Worm (Caenorhabditis elegans) whole organism, L4 larva: ENCODE measurements around the gene sptl-2.

Experiments used
- D1046.2 ChIP-seq: fragments of 200-800 bp; sonication (Bioruptor generic); IDR thresholded peaks from 2 replicates; pipeline ENCODE4 v1.3.6; 2022; ENCODE audit warnings: missing genetic modification characterization, missing compliant biosample characterization
- F10B5.3 ChIP-seq: sonication (generic microtip); optimal IDR thresholded peaks from 2 replicates; lab custom pipeline; 2016; ENCODE audit warnings: mild to moderate bottlenecking, missing genetic modification characterization, missing compliant biosample characterization
- F37D6.2 ChIP-seq: sonication (generic microtip); optimal IDR thresholded peaks from 2 replicates; lab custom pipeline; 2016; ENCODE audit warnings: mild to moderate bottlenecking, missing genetic modification characterization, missing compliant biosample characterization
- R02D3.7 ChIP-seq: fragments of 150-350 bp; sonication (generic microtip); optimal IDR thresholded peaks from 3 replicates; lab custom pipeline; 2014; ENCODE audit warnings: missing biosample characterization, missing genetic modification characterization
- T26A8.4 ChIP-seq: fragments of 200-800 bp; sonication (Bioruptor generic); IDR thresholded peaks from 2 replicates; pipeline ENCODE4 v1.3.6; 2022; ENCODE audit warnings: missing genetic modification characterization, missing compliant biosample characterization
- Y5F2A.4 ChIP-seq: fragments of 200-800 bp; sonication (Bioruptor generic); optimal IDR thresholded peaks from 2 replicates; lab custom pipeline; 2018; ENCODE audit warnings: mild to moderate bottlenecking, missing genetic modification characterization, missing compliant biosample characterization
- aha-1 ChIP-seq: fragments of 150-350 bp; peaks from one replicate; lab custom pipeline; 2014; ENCODE audit warnings: missing biosample characterization, missing genetic modification characterization
- ceh-20 ChIP-seq: fragments of 200-800 bp; sonication (Bioruptor generic); IDR thresholded peaks from 2 replicates; pipeline ENCODE4 v1.3.6; 2022; ENCODE audit warnings: missing genetic modification reagents, missing genetic modification characterization, missing compliant biosample characterization
- cey-2 ChIP-seq: sonication (generic microtip); optimal IDR thresholded peaks from 3 replicates; lab custom pipeline; 2017; ENCODE audit warnings: missing genetic modification characterization, mild to moderate bottlenecking, missing compliant biosample characterization, antibody characterized with exemption, borderline replicate concordance; ENCODE audit not compliant: insufficient read depth
- daf-12 ChIP-seq: fragments of 150-350 bp; optimal IDR thresholded peaks from 2 replicates; lab custom pipeline; 2014; ENCODE audit warnings: missing biosample characterization, missing genetic modification reagents, missing genetic modification characterization
- daf-16 ChIP-seq, 3 experiments: sonication (generic microtip); optimal IDR thresholded peaks; 2 replicates each; lab custom pipeline; 2016 to 2017; ENCODE audit warnings: missing genetic modification characterization in 3 of 3, missing genetic modification reagents in 3 of 3, mild to moderate bottlenecking in 2 of 3, missing compliant biosample characterization in 2 of 3, missing biosample characterization in 1 of 3, moderate library complexity in 1 of 3
- dmd-6 ChIP-seq: fragments of 200-800 bp; sonication (Bioruptor generic); IDR thresholded peaks from 2 replicates; pipeline ENCODE4 v1.3.6; 2022; ENCODE audit warnings: missing genetic modification reagents, missing genetic modification characterization, missing compliant biosample characterization
- dmd-8 ChIP-seq: fragments of 200-800 bp; sonication (Bioruptor generic); IDR thresholded peaks from 2 replicates; pipeline ENCODE4 v1.3.6; 2022; ENCODE audit warnings: missing genetic modification characterization, missing compliant biosample characterization
- duxl-1 ChIP-seq: sonication (generic microtip); optimal IDR thresholded peaks from 2 replicates; lab custom pipeline; 2016; ENCODE audit warnings: mild to moderate bottlenecking, missing genetic modification characterization, moderate library complexity, missing compliant biosample characterization; ENCODE audit not compliant: poor library complexity
- dve-1 ChIP-seq: sonication (generic microtip); optimal IDR thresholded peaks from 2 replicates; lab custom pipeline; 2017; ENCODE audit warnings: antibody characterized with exemption, mild to moderate bottlenecking, missing genetic modification characterization, missing compliant biosample characterization; ENCODE audit not compliant: insufficient read depth
- egl-27 ChIP-seq: sonication (generic microtip); optimal IDR thresholded peaks from 3 replicates; lab custom pipeline; 2017; ENCODE audit warnings: missing biosample characterization, missing genetic modification reagents, missing genetic modification characterization
- fos-1 ChIP-seq: fragments of 150-350 bp; optimal IDR thresholded peaks from 2 replicates; lab custom pipeline; 2014; ENCODE audit warnings: missing biosample characterization, missing genetic modification characterization
- hif-1 ChIP-seq, 2 experiments: sonication (generic microtip); optimal IDR thresholded peaks; 2 replicates each; lab custom pipeline; 2016 to 2017; ENCODE audit warnings: missing compliant biosample characterization in 2 of 2, missing genetic modification characterization in 2 of 2, missing genetic modification reagents in 2 of 2, missing genotype in 2 of 2, mild to moderate bottlenecking in 1 of 2
- hlh-30 ChIP-seq: sonication (generic microtip); optimal IDR thresholded peaks from 2 replicates; lab custom pipeline; 2017; ENCODE audit warnings: antibody characterized with exemption, mild to moderate bottlenecking, missing genetic modification characterization, missing compliant biosample characterization; ENCODE audit not compliant: insufficient read depth
- lin-13 ChIP-seq: fragments of 150-350 bp; optimal IDR thresholded peaks from 2 replicates; lab custom pipeline; 2014; ENCODE audit warnings: missing biosample characterization, missing genetic modification reagents, missing genetic modification characterization
- lin-39 ChIP-seq: fragments of 150-350 bp; optimal IDR thresholded peaks from 2 replicates; lab custom pipeline; 2014; ENCODE audit warnings: missing biosample characterization, missing genetic modification reagents, missing genetic modification characterization
- lsy-2 ChIP-seq, 2 experiments: fragments of 150-350 bp in 1 of 2; sonication (generic microtip) in 1 of 2; optimal IDR thresholded peaks; 2 replicates each; lab custom pipeline; 2014 to 2017; ENCODE audit warnings: missing biosample characterization in 2 of 2, missing genetic modification characterization in 2 of 2
- madf-9 ChIP-seq: fragments of 200-800 bp; sonication (Bioruptor generic); conservative IDR thresholded peaks from 2 replicates; pipeline ENCODE4 v1.3.6; 2022; ENCODE audit warnings: missing genetic modification reagents, missing genetic modification characterization, missing compliant biosample characterization
- mep-1 ChIP-seq: fragments of 150-350 bp; sonication (generic microtip); optimal IDR thresholded peaks from 3 replicates; lab custom pipeline; 2014; ENCODE audit warnings: missing biosample characterization, missing genetic modification characterization
- mxl-2 ChIP-seq: fragments of 200-800 bp; sonication (Bioruptor generic); conservative IDR thresholded peaks from 2 replicates; pipeline ENCODE4 v1.3.6; 2022; ENCODE audit warnings: missing genetic modification reagents, missing genetic modification characterization, missing compliant biosample characterization
- mxl-3 ChIP-seq: fragments of 200-800 bp; sonication (Bioruptor generic); optimal IDR thresholded peaks from 2 replicates; lab custom pipeline; 2018; ENCODE audit warnings: mild to moderate bottlenecking, missing genetic modification characterization, missing compliant biosample characterization
- nhr-10 ChIP-seq: fragments of 150-350 bp; optimal IDR thresholded peaks from 2 replicates; lab custom pipeline; 2014; ENCODE audit warnings: missing biosample characterization, missing genetic modification characterization
- nhr-11 ChIP-seq: fragments of 150-350 bp; optimal IDR thresholded peaks from 2 replicates; lab custom pipeline; 2014; ENCODE audit warnings: missing biosample characterization, missing genetic modification characterization
- nhr-25 ChIP-seq: sonication (generic microtip); optimal IDR thresholded peaks from 2 replicates; lab custom pipeline; 2017; ENCODE audit warnings: missing genetic modification characterization, mild to moderate bottlenecking, missing compliant biosample characterization, antibody characterized with exemption, moderate library complexity, borderline replicate concordance; ENCODE audit not compliant: insufficient read depth
- nhr-28 ChIP-seq: fragments of 150-350 bp; optimal IDR thresholded peaks from 2 replicates; lab custom pipeline; 2014; ENCODE audit warnings: missing biosample characterization, missing genetic modification characterization
- nhr-41 ChIP-seq: fragments of 200-800 bp; sonication (Bioruptor generic); IDR thresholded peaks from 2 replicates; pipeline ENCODE4 v1.3.6; 2022; ENCODE audit warnings: missing genetic modification reagents, missing genetic modification characterization, missing compliant biosample characterization
- nhr-6 ChIP-seq: fragments of 150-350 bp; optimal IDR thresholded peaks from 2 replicates; lab custom pipeline; 2014; ENCODE audit warnings: missing biosample characterization, missing genetic modification characterization
- php-3 ChIP-seq: fragments of 200-800 bp; sonication (Bioruptor generic); IDR thresholded peaks from 2 replicates; pipeline ENCODE4 v1.3.6; 2022; ENCODE audit warnings: missing genetic modification reagents, missing genetic modification characterization, missing compliant biosample characterization
- pqm-1 ChIP-seq: sonication (generic microtip); optimal IDR thresholded peaks from 2 replicates; lab custom pipeline; 2017; ENCODE audit warnings: missing biosample characterization, missing genetic modification characterization
- rbr-2 ChIP-seq: sonication (generic microtip); optimal IDR thresholded peaks from 2 replicates; lab custom pipeline; 2016; ENCODE audit warnings: missing genotype, missing genetic modification characterization, missing compliant biosample characterization
- snpc-1.2 ChIP-seq: fragments of 200-800 bp; sonication (Bioruptor generic); IDR thresholded peaks from 2 replicates; pipeline ENCODE4 v1.3.6; 2022; ENCODE audit warnings: missing genetic modification reagents, missing genetic modification characterization, missing compliant biosample characterization
- snpc-4 ChIP-seq: fragments of 150-350 bp; optimal IDR thresholded peaks from 2 replicates; lab custom pipeline; 2014; ENCODE audit warnings: missing biosample characterization, missing genetic modification characterization
- tag-97 ChIP-seq: fragments of 200-800 bp; sonication (Bioruptor generic); IDR thresholded peaks from 2 replicates; pipeline ENCODE4 v1.3.6; 2022; ENCODE audit warnings: missing genetic modification characterization, missing compliant biosample characterization
- tra-1 ChIP-seq: fragments of 200-800 bp; sonication (Bioruptor generic); IDR thresholded peaks from 2 replicates; pipeline ENCODE4 v1.3.6; 2022; ENCODE audit warnings: missing genetic modification reagents, missing genetic modification characterization, missing compliant biosample characterization
- unc-130 ChIP-seq: sonication (generic microtip); optimal IDR thresholded peaks from 2 replicates; lab custom pipeline; 2016; ENCODE audit warnings: missing genetic modification reagents, missing genetic modification characterization, missing compliant biosample characterization
- unc-62 ChIP-seq, 3 experiments: fragments of 150-350 bp in 1 of 3; sonication (generic microtip); optimal IDR thresholded peaks in 2 of 3; peaks in 1 of 3; 1 replicate in 1 of 3; 2 replicates in 2 of 3; lab custom pipeline; 2014 to 2017; ENCODE audit warnings: missing biosample characterization in 3 of 3, missing genetic modification characterization in 3 of 3, missing genetic modification reagents in 3 of 3, missing genotype in 1 of 3
- zag-1 ChIP-seq: fragments of 150-350 bp; optimal IDR thresholded peaks from 2 replicates; lab custom pipeline; 2014; ENCODE audit warnings: missing biosample characterization, missing genetic modification characterization
- zip-11 ChIP-seq: fragments of 200-800 bp; sonication (Bioruptor generic); IDR thresholded peaks from 2 replicates; pipeline ENCODE4 v1.3.6; 2022; ENCODE audit warnings: missing genetic modification characterization, missing compliant biosample characterization
- zip-2 ChIP-seq: fragments of 150-350 bp; optimal IDR thresholded peaks from 2 replicates; lab custom pipeline; 2014; ENCODE audit warnings: missing biosample characterization, missing genetic modification characterization
- ztf-11 ChIP-seq: fragments of 150-350 bp; optimal IDR thresholded peaks from 2 replicates; lab custom pipeline; 2014; ENCODE audit warnings: missing biosample characterization, missing genetic modification characterization
- ztf-7 ChIP-seq: fragments of 150-350 bp; optimal IDR thresholded peaks from 2 replicates; lab custom pipeline; 2014; ENCODE audit warnings: missing biosample characterization, missing genetic modification characterization

The sptl-2 gene

ce11 chrV:8018919-8019318 is 1.9 kb downstream of the sptl-2 start (continued):
- TF ChIP-seq lin-13 (GFP tag; lab: Kevin White, UChicago) (no peak), Y5F2A.4 (GFP tag; lab: Kevin White, UChicago) (no peak), mxl-2 (GFP tag; lab: Robert Waterston, UW) (no peak), nhr-10 (tag; lab: Kevin White, UChicago) (no peak), tag-97 (GFP tag; lab: Robert Waterston, UW) (no peak), hif-1 (tag; optimal IDR thresholded peaks at IDR 0.05; lab: Kevin White, UChicago) (no peak), F10B5.3 (tag; lab: Kevin White, UChicago) (no peak), duxl-1 (tag; lab: Kevin White, UChicago) (no peak), daf-16 (GFP tag; optimal IDR thresholded peaks at IDR 0.05; lab: Kevin White, UChicago) (no peak), daf-16 (tag; optimal IDR thresholded peaks at IDR 0.05; lab: Kevin White, UChicago) (peak; percentile 5), rbr-2 (tag; lab: Kevin White, UChicago) (no peak), nhr-6 (tag; lab: Kevin White, UChicago) (no peak), ztf-11 (tag; lab: Kevin White, UChicago) (no peak), nhr-11 (tag; lab: Kevin White, UChicago) (no peak), nhr-28 (tag; lab: Kevin White, UChicago) (peak; percentile 40), dmd-6 (peak; percentile 54), R02D3.7 (tag; lab: Kevin White, UChicago) (no peak), ztf-7 (no peak), D1046.2 (GFP tag; lab: Robert Waterston, UW) (no peak), zip-11 (GFP tag; lab: Robert Waterston, UW) (no peak)

ce11 chrV:8019783-8020182 is 2.8 kb downstream of the sptl-2 start:
- TF ChIP-seq aha-1 (no peak), php-3 (GFP tag; lab: Robert Waterston, UW) (no peak), zag-1 (tag; lab: Kevin White, UChicago) (no peak), dve-1 (tag; lab: Kevin White, UChicago) (peak; percentile 1), F37D6.2 (no peak), T26A8.4 (GFP tag; lab: Robert Waterston, UW) (no peak), egl-27 (tag; lab: Kevin White, UChicago) (no peak), cey-2 (tag; lab: Kevin White, UChicago) (no peak), nhr-28 (tag; lab: Kevin White, UChicago) (peak; percentile 45), ceh-20 (no peak), mep-1 (tag; lab: Kevin White, UChicago) (no peak), madf-9 (GFP tag; lab: Robert Waterston, UW) (no peak), lin-39 (tag; lab: Kevin White, UChicago) (no peak), daf-16 (GFP tag; optimal IDR thresholded peaks at IDR 0.05; lab: Kevin White, UChicago) (no peak), daf-16 (tag; optimal IDR thresholded peaks at IDR 0.05; lab: Kevin White, UChicago) (peak; percentile 20), dmd-6 (peak; percentile 32; the same call in 1 of the 2 replicates), lsy-2 (tag; optimal IDR thresholded peaks at IDR 0.05; lab: Kevin White, UChicago) (no peak), unc-62 (GFP tag; optimal IDR thresholded peaks at IDR 0.05 in 1 of 2; lab: Kevin White, UChicago) (no peak), unc-62 (tag; optimal IDR thresholded peaks at IDR 0.05; lab: Kevin White, UChicago) (no peak), hif-1 (tag; optimal IDR thresholded peaks at IDR 0.05; lab: Kevin White, UChicago) (no peak), Y5F2A.4 (GFP tag; lab: Kevin White, UChicago) (no peak), F10B5.3 (tag; lab: Kevin White, UChicago) (no peak), nhr-10 (tag; lab: Kevin White, UChicago) (no peak), nhr-41 (GFP tag; lab: Robert Waterston, UW) (no peak), mxl-3 (GFP tag; lab: Kevin White, UChicago) (no peak)

DNA sequence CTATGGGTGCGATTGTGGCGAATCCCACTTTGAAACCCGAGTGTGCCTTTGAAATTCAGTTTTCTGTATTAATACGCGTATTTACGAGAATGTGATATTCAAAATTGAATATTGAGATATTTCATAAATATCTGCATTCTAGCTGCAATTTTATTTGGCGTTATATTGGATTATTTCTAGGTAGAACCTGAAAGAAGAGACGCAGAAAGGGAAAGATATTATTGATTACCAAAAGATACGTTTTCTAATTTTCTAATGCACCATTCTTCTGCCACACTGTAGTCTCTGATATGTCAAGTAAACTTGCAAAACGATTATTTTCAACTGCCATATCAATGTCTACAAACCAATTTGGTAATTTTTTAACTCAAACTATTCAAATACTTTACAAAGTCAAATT is 5.0 kb downstream of the sptl-2 start, which contains the start of gene ech-3:
ech-3 (plus strand) TSS at position 178 of the 400 bp plus-strand sequence.
- TF ChIP-seq ztf-7 (no peak), snpc-4 (no peak), zag-1 (tag; lab: Kevin White, UChicago) (no peak), pqm-1 (tag; lab: Kevin White, UChicago) (peak; percentile 25), nhr-25 (tag; lab: Kevin White, UChicago) (no peak), egl-27 (tag; lab: Kevin White, UChicago) (no peak), unc-62 (GFP tag; optimal IDR thresholded peaks at IDR 0.05 in 1 of 2; lab: Kevin White, UChicago) (no peak), unc-62 (tag; optimal IDR thresholded peaks at IDR 0.05; lab: Kevin White, UChicago) (no peak), hlh-30 (tag; lab: Kevin White, UChicago) (no peak), tra-1 (GFP tag; lab: Robert Waterston, UW) (no peak), dmd-8 (GFP tag; lab: Robert Waterston, UW) (no peak), daf-12 (tag; lab: Kevin White, UChicago) (no peak), unc-130 (GFP tag; lab: Kevin White, UChicago) (no peak), rbr-2 (tag; lab: Kevin White, UChicago) (no peak), fos-1 (no peak), zip-2 (no peak), snpc-1.2 (GFP tag; lab: Robert Waterston, UW) (no peak)
